Worm (Caenorhabditis elegans) whole organism, young adult: ENCODE results near the gene C50B8.5.

Experiments used
- C17E4.6 ChIP-seq: fragments of 200-800 bp; sonication (Bioruptor generic); IDR thresholded peaks from 2 replicates; pipeline ENCODE4 v1.3.6; 2022; ENCODE audit warnings: missing genetic modification reagents, missing genetic modification characterization, missing compliant biosample characterization
- F49E8.2 ChIP-seq: sonication (generic microtip); optimal IDR thresholded peaks from 3 replicates; lab custom pipeline; 2017; ENCODE audit warnings: missing genetic modification characterization, mild to moderate bottlenecking, missing compliant biosample characterization, antibody characterized with exemption, moderate library complexity; ENCODE audit not compliant: insufficient read depth
- K11D2.4 ChIP-seq: fragments of 200-800 bp; sonication (Bioruptor generic); IDR thresholded peaks from 2 replicates; pipeline ENCODE4 v1.3.6; 2022; ENCODE audit warnings: missing genetic modification reagents, missing genetic modification characterization, missing compliant biosample characterization
- T07F8.4 ChIP-seq: sonication (generic microtip); optimal IDR thresholded peaks from 2 replicates; lab custom pipeline; 2016; ENCODE audit warnings: mild to moderate bottlenecking, missing genetic modification characterization, moderate library complexity, missing compliant biosample characterization
- ccch-3 ChIP-seq: fragments of 200-800 bp; sonication (Bioruptor generic); optimal IDR thresholded peaks from 2 replicates; lab custom pipeline; 2018; ENCODE audit warnings: mild to moderate bottlenecking, missing genetic modification characterization, missing compliant biosample characterization
- let-607 ChIP-seq, 2 experiments: fragments of 200-800 bp in 1 of 2; sonication (Bioruptor generic) in 1 of 2; sonication (generic microtip) in 1 of 2; optimal IDR thresholded peaks; 2 replicates each; lab custom pipeline; 2016 to 2018; ENCODE audit warnings: mild to moderate bottlenecking in 2 of 2, missing compliant biosample characterization in 2 of 2, missing genetic modification characterization in 2 of 2, moderate library complexity in 2 of 2, missing genotype in 1 of 2
- lir-1 ChIP-seq: fragments of 200-800 bp; sonication (Bioruptor generic); conservative IDR thresholded peaks from 2 replicates; pipeline ENCODE4 v1.3.6; 2022; ENCODE audit warnings: missing genetic modification reagents, missing genetic modification characterization, missing compliant biosample characterization
- nfya-1 ChIP-seq: sonication (generic microtip); optimal IDR thresholded peaks from 2 replicates; lab custom pipeline; 2017; ENCODE audit warnings: antibody characterized with exemption, missing compliant biosample characterization, missing genetic modification characterization, borderline replicate concordance; ENCODE audit not compliant: insufficient read depth
- nhr-27 ChIP-seq: fragments of 200-800 bp; sonication (Bioruptor generic); optimal IDR thresholded peaks from 2 replicates; lab custom pipeline; 2018; ENCODE audit warnings: mild to moderate bottlenecking, missing genetic modification characterization, moderate library complexity, missing compliant biosample characterization
- tlf-1 ChIP-seq: fragments of 200-800 bp; sonication (Bioruptor generic); optimal IDR thresholded peaks from 2 replicates; lab custom pipeline; 2018; ENCODE audit warnings: mild to moderate bottlenecking, missing genetic modification characterization, missing compliant biosample characterization

DNA sequence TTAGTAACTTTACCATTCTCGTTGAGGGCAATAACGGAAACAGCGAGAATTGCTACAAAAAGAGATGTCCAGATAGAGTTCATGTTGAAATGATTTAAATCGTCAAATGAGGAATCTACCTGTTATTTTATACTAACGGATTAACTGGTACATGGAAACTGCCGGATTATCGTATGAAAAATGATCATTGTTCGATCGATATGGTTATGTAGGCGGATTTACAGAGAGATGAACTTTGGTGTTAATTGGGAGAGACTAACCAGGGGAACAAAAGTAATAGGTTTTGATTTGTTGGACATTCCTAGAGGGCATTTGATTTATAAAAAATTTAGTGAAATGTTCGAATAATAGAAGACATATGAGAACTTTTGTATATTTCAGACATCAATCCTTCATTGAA is 31.0 kb downstream of the C50B8.5 start, which contains the start of gene spig-9:
- TF ChIP-seq K11D2.4 (GFP tag; lab: Robert Waterston, UW): no peak
- no peak for TF ChIP-seq T07F8.4 (tag; lab: Kevin White, UChicago)
- TF ChIP-seq C17E4.6 (GFP tag; lab: Robert Waterston, UW): no peak
- TF ChIP-seq tlf-1 (GFP tag; lab: Kevin White, UChicago): no peak
- TF ChIP-seq F49E8.2 (tag; lab: Kevin White, UChicago): no peak
- TF ChIP-seq lir-1 (GFP tag; lab: Robert Waterston, UW): no peak
- TF ChIP-seq nhr-27 (tag; lab: Kevin White, UChicago): no peak
- TF ChIP-seq let-607 (tag; optimal IDR thresholded peaks at IDR 0.05; lab: Kevin White, UChicago): no peak
- TF ChIP-seq nfya-1 (tag; lab: Kevin White, UChicago): no peak
- no peak for TF ChIP-seq ccch-3 (GFP tag; lab: Kevin White, UChicago)
